Worm (Caenorhabditis elegans) whole organism, L2 larva: Measurements from ENCODE around the gene npp-21.

Experiments
- dmd-4 ChIP-seq: sonication (generic microtip); optimal IDR thresholded peaks from 2 replicates; lab custom pipeline; 2017; ENCODE audit warnings: missing biosample characterization, missing genetic modification characterization
- mdl-1 ChIP-seq, 2 experiments: fragments of 150-350 bp in 1 of 2; sonication (generic microtip) in 1 of 2; optimal IDR thresholded peaks; 2 replicates each; lab custom pipeline; 2017; ENCODE audit warnings: missing biosample characterization in 2 of 2, missing genetic modification characterization in 2 of 2
- nhr-237 ChIP-seq: fragments of 150-350 bp; optimal IDR thresholded peaks from 2 replicates; lab custom pipeline; 2014; ENCODE audit warnings: missing biosample characterization, missing genetic modification characterization
- skn-1 ChIP-seq: sonication (generic microtip); optimal IDR thresholded peaks from 2 replicates; lab custom pipeline; 2017; ENCODE audit warnings: missing biosample characterization, missing genetic modification characterization
- ztf-11 ChIP-seq: sonication (generic microtip); optimal IDR thresholded peaks from 2 replicates; lab custom pipeline; 2017; ENCODE audit warnings: missing biosample characterization, missing genetic modification characterization

- TF ChIP-seq skn-1 (tag; lab: Kevin White, UChicago) = no peak
- no peak for TF ChIP-seq mdl-1 (tag; optimal IDR thresholded peaks at IDR 0.05; lab: Kevin White, UChicago)
- no peak for TF ChIP-seq ztf-11 (tag; lab: Kevin White, UChicago)
- TF ChIP-seq nhr-237 = no peak
- TF ChIP-seq dmd-4 (tag; lab: Kevin White, UChicago) = no peak
Measured at ce11 chrII:7570820-7571219, 28.6 kb upstream of the npp-21 start.
